Fruit fly (Drosophila melanogaster): Measurements from ENCODE around the gene CG1307.

Gene CG1307

dm6 chr3R:6692432-6692831, 35.2 kb upstream of the CG1307 start, which contains the start of gene Ccp84Ad:
Gene Ccp84Ad (plus strand): TSS chr3R:6692732.
- TF ChIP-seq Dif (GFP tag; optimal IDR thresholded peaks at IDR 0.05; ENCODE audit: partially characterized antibody): no peak
- no peak for TF ChIP-seq lola (GFP tag; optimal IDR thresholded peaks at IDR 0.05)
- no peak for TF ChIP-seq Abd-B (GFP tag; optimal IDR thresholded peaks at IDR 0.05)
- TF ChIP-seq Rel (GFP tag; optimal IDR thresholded peaks at IDR 0.05): no peak
- no peak for TF ChIP-seq Rel (tag; optimal IDR thresholded peaks at IDR 0.05)
- TF ChIP-seq jim (GFP tag; optimal IDR thresholded peaks at IDR 0.05): no peak
- TF ChIP-seq psq (GFP tag; optimal IDR thresholded peaks at IDR 0.05): no peak
- TF ChIP-seq woc (GFP tag; optimal IDR thresholded peaks at IDR 0.05): no peak

- no peak for TF ChIP-seq Sp1 (GFP tag; optimal IDR thresholded peaks at IDR 0.05)
- no peak for TF ChIP-seq sage (GFP tag; optimal IDR thresholded peaks at IDR 0.05)
- no peak for TF ChIP-seq CrebA (GFP tag; optimal IDR thresholded peaks at IDR 0.05; ENCODE audit: borderline replicate concordance)
- no peak for TF ChIP-seq CG9705 (GFP tag; optimal IDR thresholded peaks at IDR 0.05)
- TF ChIP-seq dmrt93B (GFP tag; optimal IDR thresholded peaks at IDR 0.05): no peak
- no peak for TF ChIP-seq OdsH (GFP tag; optimal IDR thresholded peaks at IDR 0.05)
- TF ChIP-seq CG32264 (GFP tag; optimal IDR thresholded peaks at IDR 0.05): no peak
- no peak for TF ChIP-seq Dif (GFP tag; optimal IDR thresholded peaks at IDR 0.05; ENCODE audit: partially characterized antibody)
- no peak for TF ChIP-seq dsf (GFP tag; optimal IDR thresholded peaks at IDR 0.05; ENCODE audit: borderline replicate concordance)
- no peak for TF ChIP-seq Rel (GFP tag; optimal IDR thresholded peaks at IDR 0.05)
- TF ChIP-seq Rel (tag; optimal IDR thresholded peaks at IDR 0.05): no peak
- no peak for TF ChIP-seq HLH106 (tag; optimal IDR thresholded peaks at IDR 0.05)
- TF ChIP-seq Myc (optimal IDR thresholded peaks at IDR 0.05): no peak
Measured at dm6 chr3R:6691658-6692057, 34.4 kb upstream of the CG1307 start, which contains the start of gene Ccp84Ae. Gene Ccp84Ae (minus strand): TSS chr3R:6691758.

dm6 chr3R:6690139-6690538, 32.9 kb upstream of the CG1307 start, which contains the start of gene Ccp84Af:
Gene Ccp84Af (minus strand): TSS chr3R:6690239.
- TF ChIP-seq OdsH (GFP tag; optimal IDR thresholded peaks at IDR 0.05) (no peak), GATAd (GFP tag; optimal IDR thresholded peaks at IDR 0.05) (no peak), Hnf4 (GFP tag; optimal IDR thresholded peaks at IDR 0.05) (no peak), Vsx2 (GFP tag; optimal IDR thresholded peaks at IDR 0.05; ENCODE audit: partially characterized antibody) (no peak), CrebA (GFP tag; optimal IDR thresholded peaks at IDR 0.05; ENCODE audit: borderline replicate concordance) (no peak), dmrt93B (GFP tag; optimal IDR thresholded peaks at IDR 0.05) (no peak), sage (GFP tag; optimal IDR thresholded peaks at IDR 0.05) (no peak), br (GFP tag; optimal IDR thresholded peaks at IDR 0.05) (no peak), Sp1 (GFP tag; optimal IDR thresholded peaks at IDR 0.05) (no peak), fru (GFP tag; optimal IDR thresholded peaks at IDR 0.05) (no peak), sv (GFP tag; optimal IDR thresholded peaks at IDR 0.05) (no peak), brk (GFP tag; optimal IDR thresholded peaks at IDR 0.05) (no peak), lola (GFP tag; optimal IDR thresholded peaks at IDR 0.05) (no peak), h (GFP tag; optimal IDR thresholded peaks at IDR 0.05) (no peak)

dm6 chr3R:6688160-6688559, 30.9 kb upstream of the CG1307 start:
- TF ChIP-seq Hr78 (GFP tag; optimal IDR thresholded peaks at IDR 0.05): no peak
- TF ChIP-seq brk (GFP tag; optimal IDR thresholded peaks at IDR 0.05): no peak
- no peak for TF ChIP-seq h (GFP tag; optimal IDR thresholded peaks at IDR 0.05)
- TF ChIP-seq Sp1 (GFP tag; optimal IDR thresholded peaks at IDR 0.05): no peak
- TF ChIP-seq sage (GFP tag; optimal IDR thresholded peaks at IDR 0.05): no peak
- TF ChIP-seq sv (GFP tag; optimal IDR thresholded peaks at IDR 0.05): no peak
- no peak for TF ChIP-seq lola (GFP tag; optimal IDR thresholded peaks at IDR 0.05)
- no peak for TF ChIP-seq foxo (GFP tag; optimal IDR thresholded peaks at IDR 0.05)
- TF ChIP-seq Hr83 (GFP tag; optimal IDR thresholded peaks at IDR 0.05; ENCODE audit: poor library complexity, severe bottlenecking): no peak
- no peak for TF ChIP-seq jim (GFP tag; optimal IDR thresholded peaks at IDR 0.05)
- TF ChIP-seq dsf (GFP tag; optimal IDR thresholded peaks at IDR 0.05; ENCODE audit: borderline replicate concordance): no peak

dm6 chr3R:6687219-6687618, 30.0 kb upstream of the CG1307 start:
- TF ChIP-seq CG32264 (GFP tag; optimal IDR thresholded peaks at IDR 0.05): no peak
- peak; percentile 85 for TF ChIP-seq Dfd (GFP tag; optimal IDR thresholded peaks at IDR 0.05)
- no peak for TF ChIP-seq CG9705 (GFP tag; optimal IDR thresholded peaks at IDR 0.05)

- TF ChIP-seq Dif (GFP tag; optimal IDR thresholded peaks at IDR 0.05; ENCODE audit: partially characterized antibody) (no peak), Sp1 (GFP tag; optimal IDR thresholded peaks at IDR 0.05) (no peak)
Measured at dm6 chr3R:6686428-6686827, 29.2 kb upstream of the CG1307 start, which contains the start of gene Ccp84Ag. Gene Ccp84Ag (plus strand): TSS chr3R:6686728.
